Worm (Caenorhabditis elegans) whole organism, L4 larva: ENCODE data around the gene smoc-1.

Source experiments
- aly-2 ChIP-seq: sonication (generic microtip); optimal IDR thresholded peaks from 2 replicates; lab custom pipeline; 2018; ENCODE audit warnings: missing biosample characterization, missing genetic modification characterization
- lin-15B ChIP-seq: fragments of 150-350 bp; sonication (generic microtip); optimal IDR thresholded peaks from 3 replicates; lab custom pipeline; 2014; ENCODE audit warnings: missing biosample characterization, missing genetic modification characterization
- snpc-4 ChIP-seq: fragments of 150-350 bp; optimal IDR thresholded peaks from 2 replicates; lab custom pipeline; 2014; ENCODE audit warnings: missing biosample characterization, missing genetic modification characterization

DNA sequence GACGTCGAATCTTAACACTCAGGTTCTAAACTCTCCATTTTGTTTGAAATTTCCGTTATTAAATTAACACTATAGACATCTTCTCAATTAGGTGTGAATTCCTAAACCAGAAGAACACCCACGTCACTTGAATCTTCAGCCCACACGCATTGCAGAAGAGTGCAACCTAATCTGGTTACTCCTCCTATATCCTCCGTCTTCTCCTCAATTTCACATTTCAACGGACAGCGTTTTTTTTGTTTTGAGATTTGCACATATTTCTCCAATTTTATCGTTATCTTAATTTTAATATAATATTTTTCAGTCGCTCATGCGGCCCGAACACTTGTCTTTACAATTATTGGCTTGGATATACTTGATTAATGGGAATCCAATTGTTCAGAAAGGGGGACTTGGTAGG is at the start of gene smoc-1:
- no peak for TF ChIP-seq lin-15B (tag; lab: Kevin White, UChicago)
- TF ChIP-seq aly-2: no peak
- TF ChIP-seq snpc-4 (tag; lab: Kevin White, UChicago): no peak
